Worm (Caenorhabditis elegans): ENCODE measurements around the gene sup-37.

ce11 chrV:8789345-8789744, 3.0 kb downstream of the sup-37 start:
- no peak for TF ChIP-seq aly-2 (tag; optimal IDR thresholded peaks at IDR 0.05)
- TF ChIP-seq mdl-1 (tag; optimal IDR thresholded peaks at IDR 0.05) = no peak
- TF ChIP-seq vab-15 (tag; optimal IDR thresholded peaks at IDR 0.05) = no peak
- no peak for TF ChIP-seq tbx-2 (tag; optimal IDR thresholded peaks at IDR 0.05)
- no peak for TF ChIP-seq elt-3 (tag; optimal IDR thresholded peaks at IDR 0.05)
- TF ChIP-seq lin-35 (GFP tag; optimal IDR thresholded peaks at IDR 0.05) = no peak
- no peak for TF ChIP-seq unc-86 (tag; optimal IDR thresholded peaks at IDR 0.05)
- TF ChIP-seq nhr-11 (tag; optimal IDR thresholded peaks at IDR 0.05) = no peak
- no peak for TF ChIP-seq ces-1 (GFP tag; optimal IDR thresholded peaks at IDR 0.05)
- TF ChIP-seq fkh-10 (GFP tag; optimal IDR thresholded peaks at IDR 0.05) = no peak
- TF ChIP-seq skn-1 (tag; optimal IDR thresholded peaks at IDR 0.05) = no peak

Data from whole organism, L1 larva.